Worm (Caenorhabditis elegans) whole organism, L1 larva: Measurements from ENCODE around the gene Y102A11A.9.

ENCODE experiments used
- aha-1 ChIP-seq: fragments of 150-350 bp; optimal IDR thresholded peaks from 2 replicates; lab custom pipeline; 2014; ENCODE audit warnings: missing biosample characterization, missing genetic modification characterization
- alr-1 ChIP-seq: fragments of 200-800 bp; sonication (Bioruptor generic); optimal IDR thresholded peaks from 2 replicates; lab custom pipeline; 2018; ENCODE audit warnings: borderline replicate concordance, mild to moderate bottlenecking, missing genetic modification characterization, missing compliant biosample characterization
- ceh-90 ChIP-seq: sonication (generic microtip); optimal IDR thresholded peaks from 2 replicates; lab custom pipeline; 2016; ENCODE audit warnings: missing genetic modification characterization, missing compliant biosample characterization
- nhr-12 ChIP-seq: sonication (generic microtip); optimal IDR thresholded peaks from 2 replicates; lab custom pipeline; 2017; ENCODE audit warnings: missing biosample characterization, missing genetic modification characterization
- nhr-237 ChIP-seq: fragments of 150-350 bp; optimal IDR thresholded peaks from 2 replicates; lab custom pipeline; 2014; ENCODE audit warnings: missing biosample characterization, missing genetic modification characterization
- nhr-77 ChIP-seq: fragments of 150-350 bp; optimal IDR thresholded peaks from 2 replicates; lab custom pipeline; 2014; ENCODE audit warnings: missing biosample characterization, missing genetic modification characterization
- skn-1 ChIP-seq: fragments of 150-350 bp; optimal IDR thresholded peaks from 2 replicates; lab custom pipeline; 2014; ENCODE audit warnings: missing biosample characterization, missing genetic modification characterization
- snpc-4 ChIP-seq: fragments of 150-350 bp; optimal IDR thresholded peaks from 2 replicates; lab custom pipeline; 2014; ENCODE audit warnings: missing biosample characterization, missing genetic modification characterization

- TF ChIP-seq nhr-237 (tag; lab: Kevin White, UChicago) = no peak
- no peak for TF ChIP-seq skn-1
- TF ChIP-seq nhr-12 = no peak
- no peak for TF ChIP-seq alr-1 (tag; lab: Kevin White, UChicago)
- no peak for TF ChIP-seq aha-1
- no peak for TF ChIP-seq nhr-77
- no peak for TF ChIP-seq snpc-4 (tag; lab: Kevin White, UChicago)
- TF ChIP-seq ceh-90 (tag; lab: Kevin White, UChicago) = no peak
Measured at ce11 chrX:2043224-2043623, 30.3 kb downstream of the Y102A11A.9 start.
